Worm (Caenorhabditis elegans) whole organism, L1 larva: ENCODE data around the gene R09H3.2.

Source experiments
- ces-1 ChIP-seq: fragments of 150-350 bp; optimal IDR thresholded peaks from 2 replicates; lab custom pipeline; 2014; ENCODE audit warnings: missing biosample characterization, missing genetic modification reagents, missing genetic modification characterization
- egl-27 ChIP-seq, 2 experiments: fragments of 150-350 bp in 1 of 2; sonication (generic microtip); optimal IDR thresholded peaks; 3 replicates each; lab custom pipeline; 2017 to 2018; ENCODE audit warnings: missing biosample characterization in 2 of 2, missing genetic modification characterization in 2 of 2, missing genetic modification reagents in 2 of 2
- fkh-10 ChIP-seq: sonication (generic microtip); optimal IDR thresholded peaks from 2 replicates; lab custom pipeline; 2017; ENCODE audit warnings: missing biosample characterization, missing genetic modification reagents, missing genetic modification characterization
- jun-1 ChIP-seq: fragments of 150-350 bp; optimal IDR thresholded peaks from 2 replicates; lab custom pipeline; 2014; ENCODE audit warnings: missing biosample characterization, missing genetic modification reagents, missing genetic modification characterization
- lsy-2 ChIP-seq, 2 experiments: fragments of 150-350 bp; optimal IDR thresholded peaks; 2 replicates each; lab custom pipeline; 2014; ENCODE audit warnings: missing biosample characterization in 2 of 2, missing genetic modification characterization in 2 of 2
- nhr-12 ChIP-seq: sonication (generic microtip); optimal IDR thresholded peaks from 2 replicates; lab custom pipeline; 2017; ENCODE audit warnings: missing biosample characterization, missing genetic modification characterization
- nhr-28 ChIP-seq: fragments of 150-350 bp; optimal IDR thresholded peaks from 2 replicates; lab custom pipeline; 2014; ENCODE audit warnings: missing biosample characterization, missing genetic modification characterization
- nhr-77 ChIP-seq: fragments of 150-350 bp; optimal IDR thresholded peaks from 2 replicates; lab custom pipeline; 2014; ENCODE audit warnings: missing biosample characterization, missing genetic modification characterization
- pqm-1 ChIP-seq: sonication (generic microtip); optimal IDR thresholded peaks from 3 replicates; lab custom pipeline; 2017; ENCODE audit warnings: missing biosample characterization, missing genetic modification characterization
- skn-1 ChIP-seq: fragments of 150-350 bp; optimal IDR thresholded peaks from 2 replicates; lab custom pipeline; 2014; ENCODE audit warnings: missing biosample characterization, missing genetic modification characterization
- snpc-4 ChIP-seq: fragments of 150-350 bp; optimal IDR thresholded peaks from 2 replicates; lab custom pipeline; 2014; ENCODE audit warnings: missing biosample characterization, missing genetic modification characterization
- unc-62 ChIP-seq: fragments of 150-350 bp; optimal IDR thresholded peaks from 2 replicates; lab custom pipeline; 2014; ENCODE audit warnings: missing biosample characterization, missing genetic modification reagents, missing genetic modification characterization
- ztf-4 ChIP-seq: fragments of 150-350 bp; optimal IDR thresholded peaks from 2 replicates; lab custom pipeline; 2014; ENCODE audit warnings: missing biosample characterization, missing genetic modification characterization

ce11 chrX:1675879-1676278, 11.1 kb upstream of the R09H3.2 start:
- TF ChIP-seq fkh-10 (GFP tag; lab: Kevin White, UChicago) (no peak), skn-1 (tag; lab: Kevin White, UChicago) (no peak), ces-1 (GFP tag; lab: Kevin White, UChicago) (no peak), pqm-1 (no peak), ztf-4 (no peak), lsy-2 (tag; optimal IDR thresholded peaks at IDR 0.05; lab: Kevin White, UChicago) (no peak), unc-62 (GFP tag; lab: Kevin White, UChicago) (no peak), nhr-28 (tag; lab: Kevin White, UChicago) (no peak), egl-27 (tag; optimal IDR thresholded peaks at IDR 0.05; lab: Kevin White, UChicago) (no peak), jun-1 (tag; lab: Kevin White, UChicago) (no peak), nhr-77 (tag; lab: Kevin White, UChicago) (no peak), nhr-12 (tag; lab: Kevin White, UChicago) (no peak), snpc-4 (no peak)
